Worm (Caenorhabditis elegans) whole organism, L1 larva: Measurements from ENCODE around the gene srsx-32.
"Not testable (repeated sequence)": the region's sequence is repeated elsewhere in the genome, so short reads cannot be mapped to it uniquely, and the experiment has no call there.

Experiments
- fkh-10 ChIP-seq: sonication (generic microtip); optimal IDR thresholded peaks from 2 replicates; lab custom pipeline; 2017; ENCODE audit warnings: missing biosample characterization, missing genetic modification reagents, missing genetic modification characterization
- nhr-28 ChIP-seq: fragments of 150-350 bp; optimal IDR thresholded peaks from 2 replicates; lab custom pipeline; 2014; ENCODE audit warnings: missing biosample characterization, missing genetic modification characterization
- pax-3 ChIP-seq: fragments of 200-800 bp; sonication (Bioruptor generic); optimal IDR thresholded peaks from 2 replicates; lab custom pipeline; 2018; ENCODE audit warnings: mild to moderate bottlenecking, missing genetic modification characterization, moderate library complexity, missing compliant biosample characterization
- unc-130 ChIP-seq: fragments of 150-350 bp; optimal IDR thresholded peaks from 2 replicates; lab custom pipeline; 2017; ENCODE audit warnings: missing biosample characterization, missing genetic modification characterization, inconsistent platforms
- unc-62 ChIP-seq: fragments of 150-350 bp; optimal IDR thresholded peaks from 2 replicates; lab custom pipeline; 2014; ENCODE audit warnings: missing biosample characterization, missing genetic modification reagents, missing genetic modification characterization

DNA sequence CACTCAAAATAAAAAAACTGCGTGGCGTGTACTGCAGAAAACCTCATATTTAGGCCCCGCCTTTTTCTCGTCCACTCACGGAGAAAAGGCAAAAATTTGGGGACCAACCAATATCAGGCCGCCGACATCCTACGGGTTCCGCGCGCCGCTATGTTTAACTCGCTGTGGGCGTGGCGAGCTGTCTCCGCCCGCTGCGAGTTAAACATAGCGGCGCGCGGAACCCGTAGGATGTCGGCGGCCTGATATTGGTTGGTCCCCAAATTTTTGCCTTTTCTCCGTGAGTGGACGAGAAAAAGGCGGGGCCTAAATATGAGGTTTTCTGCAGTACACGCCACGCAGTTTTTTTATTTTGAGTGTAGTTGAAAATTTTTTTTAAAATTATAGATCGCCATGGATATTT lies 45.6 kb downstream of the srsx-32 start, which contains the start of gene tmem-258:
- TF ChIP-seq nhr-28; pax-3; unc-130 (tag; lab: Kevin White, UChicago); unc-62 (GFP tag; lab: Kevin White, UChicago); fkh-10: not testable (repeated sequence)
